Fruit fly (Drosophila melanogaster) whole organism, wandering third instar larva: Measurements from ENCODE around the gene woc.

ENCODE experiments used
- fru ChIP-seq: fragments of 200-800 bp; sonication (Bioruptor generic); optimal IDR thresholded peaks from 3 replicates; lab custom pipeline; 2016; ENCODE audit warnings: missing biosample characterization, mild to moderate bottlenecking, missing genetic modification characterization
- sv ChIP-seq: fragments of 200-800 bp; sonication (Bioruptor generic); optimal IDR thresholded peaks from 3 replicates; lab custom pipeline; 2016; ENCODE audit warnings: missing biosample characterization, missing genetic modification characterization

DNA sequence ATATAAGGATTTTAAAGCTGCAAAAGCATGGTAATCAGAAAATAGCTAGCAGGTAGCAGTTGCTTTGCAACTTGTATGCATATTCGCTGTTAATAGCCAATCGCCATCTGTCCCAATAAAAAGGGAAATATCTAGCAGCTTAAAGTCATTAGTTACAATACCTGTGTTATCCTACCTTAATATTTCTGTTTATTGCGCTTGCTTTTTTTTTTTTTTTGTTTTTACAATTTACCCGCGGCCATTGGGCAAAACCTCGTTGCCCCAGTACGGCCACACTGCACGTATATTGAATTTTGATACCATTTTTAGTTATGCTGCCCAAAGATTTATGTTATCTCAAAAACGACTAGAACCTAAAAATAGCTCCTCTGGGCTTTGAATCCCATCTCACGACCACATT lies 8.4 kb upstream of the woc start:
- TF ChIP-seq sv (GFP tag; lab: Kevin White, UChicago) (no peak), fru (GFP tag; lab: Kevin White, UChicago) (no peak)
